Worm (Caenorhabditis elegans): ENCODE data around the gene srw-19.

DNA sequence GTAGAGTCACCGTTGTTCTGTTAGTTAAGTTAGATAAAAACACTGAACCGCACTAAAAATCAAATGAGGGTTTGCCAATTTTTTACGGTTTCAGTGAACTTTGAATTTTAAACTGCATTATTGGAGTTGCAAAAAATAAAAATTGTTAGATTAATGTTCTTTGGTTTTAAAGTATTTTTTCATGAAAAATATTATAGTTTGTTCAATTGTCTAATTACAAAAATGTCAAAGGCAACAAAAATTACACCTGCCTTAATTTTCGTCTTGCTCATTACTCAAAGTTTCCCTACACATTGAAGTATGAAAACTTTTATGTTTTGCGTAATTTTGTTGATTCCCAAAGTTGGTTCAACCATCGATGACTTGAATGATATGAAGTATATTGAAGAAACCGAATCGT is 29.6 kb upstream of the srw-19 start, which contains the start of gene irld-62:
- TF ChIP-seq nhr-77 (tag; optimal IDR thresholded peaks at IDR 0.05), result no peak
- TF ChIP-seq unc-62 (GFP tag; optimal IDR thresholded peaks at IDR 0.05), result no peak
- no peak for TF ChIP-seq isw-1 (GFP tag; IDR thresholded peaks at IDR 0.05)
- TF ChIP-seq unc-130 (tag; optimal IDR thresholded peaks at IDR 0.05), result no peak
- no peak for TF ChIP-seq ceh-82 (tag; optimal IDR thresholded peaks at IDR 0.05)
- no peak for TF ChIP-seq ama-1 (optimal IDR thresholded peaks at IDR 0.05)
- no peak for TF ChIP-seq lin-35 (GFP tag; optimal IDR thresholded peaks at IDR 0.05)
- TF ChIP-seq snpc-4 (tag; optimal IDR thresholded peaks at IDR 0.05), result no peak
- no peak for TF ChIP-seq zag-1 (tag; optimal IDR thresholded peaks at IDR 0.05)
- no peak for TF ChIP-seq skn-1 (tag; optimal IDR thresholded peaks at IDR 0.05)
- no peak for TF ChIP-seq C16A3.4 (tag; optimal IDR thresholded peaks at IDR 0.05)
- TF ChIP-seq alr-1 (tag; optimal IDR thresholded peaks at IDR 0.05; ENCODE audit: borderline replicate concordance), result no peak

Measured in whole organism, L1 larva.